Worm (Caenorhabditis elegans): ENCODE data around the gene slc-17.1.
A peak's percentile ranks its signal among the peaks of the same experiment; 100 is the strongest.

The slc-17.1 gene

ce11 chrX:17464801-17465200, at the start of gene slc-17.1:
Gene slc-17.1, minus strand, starts transcription at chrX:17464901.
- TF ChIP-seq lag-1 (GFP tag; IDR thresholded peaks at IDR 0.05), result 0 out of 2 replicates have a peak, but pooled peaks have one; percentile 28
- TF ChIP-seq xnd-1 (tag; optimal IDR thresholded peaks at IDR 0.05), result no peak

- TF ChIP-seq cebp-1 (GFP tag; IDR thresholded peaks at IDR 0.05) (0 out of 2 replicates have a peak, but pooled peaks have one; percentile 13), cebp-1 (tag; optimal IDR thresholded peaks at IDR 0.05) (peak; percentile 74), pha-4 (tag; optimal IDR thresholded peaks at IDR 0.05) (peak; percentile 41), mes-4 (tag; optimal IDR thresholded peaks at IDR 0.05) (no peak)
Observed at ce11 chrX:17514422-17514821, 49.7 kb upstream of the slc-17.1 start.

- TF ChIP-seq Y53F4B.3 (GFP tag; IDR thresholded peaks at IDR 0.05) (no peak), nhr-80 (tag; optimal IDR thresholded peaks at IDR 0.05) (peak; percentile 82), zim-3 (tag; optimal IDR thresholded peaks at IDR 0.05) (no peak), ceh-91 (GFP tag; IDR thresholded peaks at IDR 0.05) (no peak), hmg-20 (GFP tag; IDR thresholded peaks at IDR 0.05) (no peak), athp-1 (tag; optimal IDR thresholded peaks at IDR 0.05) (peak; percentile 29), ztf-26 (tag; optimal IDR thresholded peaks at IDR 0.05) (peak; percentile 58), C06A6.2 (GFP tag; conservative IDR thresholded peaks at IDR 0.05) (peak; percentile 65), pbrm-1 (GFP tag; IDR thresholded peaks at IDR 0.05) (peak; percentile 41; the same call in 1 of the 2 replicates), K12H6.12 (tag; optimal IDR thresholded peaks at IDR 0.05) (peak; percentile 81), F52B5.7 (tag; optimal IDR thresholded peaks at IDR 0.05) (peak; percentile 21), mcd-1 (GFP tag; IDR thresholded peaks at IDR 0.05) (no peak; the same call in 1 of the 2 replicates), bed-2 (GFP tag; IDR thresholded peaks at IDR 0.05) (no peak), F10E7.11 (tag; optimal IDR thresholded peaks at IDR 0.05) (no peak), gei-17 (GFP tag; optimal IDR thresholded peaks at IDR 0.05) (peak; percentile 57), lin-35 (GFP tag; optimal IDR thresholded peaks at IDR 0.05) (peak in 1 of 3 experiments; percentile 57), lag-1 (GFP tag; IDR thresholded peaks at IDR 0.05) (no peak), sptf-2 (GFP tag; optimal IDR thresholded peaks at IDR 0.05) (peak; percentile 28), egl-18 (GFP tag; IDR thresholded peaks at IDR 0.05) (no peak), D2030.7 (GFP tag; IDR thresholded peaks at IDR 0.05) (no peak), madf-10 (tag; optimal IDR thresholded peaks at IDR 0.05) (peak; percentile 42), mel-28 (tag; optimal IDR thresholded peaks at IDR 0.05; ENCODE audit: borderline replicate concordance) (no peak), atf-7 (tag; optimal IDR thresholded peaks at IDR 0.05) (peak; percentile 36), tbp1 (GFP tag; optimal IDR thresholded peaks at IDR 0.05) (peak; percentile 44), F33H1.4 (GFP tag; IDR thresholded peaks at IDR 0.05) (no peak), attf-5 (GFP tag; optimal IDR thresholded peaks at IDR 0.05) (peak; percentile 78), ZK185.1 (tag; optimal IDR thresholded peaks at IDR 0.05; ENCODE audit: poor library complexity, severe bottlenecking) (peak; percentile 38), hmg-1.2 (GFP tag; IDR thresholded peaks at IDR 0.05) (peak; percentile 86), B0019.2 (GFP tag; conservative IDR thresholded peaks at IDR 0.05) (no peak), C17E4.6 (GFP tag; IDR thresholded peaks at IDR 0.05) (no peak), unc-62 (GFP tag; optimal IDR thresholded peaks at IDR 0.05) (no peak), somi-1 (GFP tag; optimal IDR thresholded peaks at IDR 0.05) (peak; percentile 76), lin-40 (tag; optimal IDR thresholded peaks at IDR 0.05) (peak; percentile 87), ceh-79 (tag; optimal IDR thresholded peaks at IDR 0.05) (no peak), mes-4 (tag; optimal IDR thresholded peaks at IDR 0.05) (no peak), zfh-2 (GFP tag; conservative IDR thresholded peaks at IDR 0.05) (peak; percentile 96), lin-54 (GFP tag; optimal IDR thresholded peaks at IDR 0.05) (peak; percentile 16), B0261.1 (tag; optimal IDR thresholded peaks at IDR 0.05) (no peak), Y56A3A.18 (GFP tag; IDR thresholded peaks at IDR 0.05) (no peak), pha-4 (tag; optimal IDR thresholded peaks at IDR 0.05) (peak; percentile 66), ztf-3 (GFP tag; optimal IDR thresholded peaks at IDR 0.05) (no peak), lin-26 (GFP tag; IDR thresholded peaks at IDR 0.05) (0 out of 2 replicates have a peak, but pooled peaks have one; percentile 40)
Observed at ce11 chrX:17513507-17514113, 48.9 kb upstream of the slc-17.1 start, which contains the start of gene nhr-1. Gene nhr-1, plus strand, starts transcription at chrX:17514063.

Data from whole organism, young adult.